Worm (Caenorhabditis elegans) whole organism, late embryonic: ENCODE results near the gene srd-47.

Source experiments
- C08G9.2 ChIP-seq: sonication (generic microtip); optimal IDR thresholded peaks from 2 replicates; lab custom pipeline; 2016; ENCODE audit warnings: mild to moderate bottlenecking, missing genetic modification characterization, moderate library complexity, missing compliant biosample characterization
- C38D4.7 ChIP-seq: fragments of 200-800 bp; sonication (Bioruptor generic); optimal IDR thresholded peaks from 2 replicates; lab custom pipeline; 2018; ENCODE audit warnings: mild to moderate bottlenecking, missing genetic modification characterization, moderate library complexity, missing compliant biosample characterization
- ama-1 ChIP-seq: fragments of 150-350 bp; optimal IDR thresholded peaks from 2 replicates; lab custom pipeline; 2014
- ceh-14 ChIP-seq: sonication (generic microtip); optimal IDR thresholded peaks from 2 replicates; lab custom pipeline; 2016; ENCODE audit warnings: missing genotype, missing genetic modification characterization, missing compliant biosample characterization
- ceh-18 ChIP-seq: sonication (generic microtip); optimal IDR thresholded peaks from 2 replicates; lab custom pipeline; 2016; ENCODE audit warnings: missing genetic modification characterization, missing compliant biosample characterization
- ceh-2 ChIP-seq: sonication (generic microtip); optimal IDR thresholded peaks from 2 replicates; lab custom pipeline; 2016; ENCODE audit warnings: missing genotype, missing genetic modification characterization, missing compliant biosample characterization
- ceh-30 ChIP-seq: fragments of 150-350 bp; optimal IDR thresholded peaks from 2 replicates; lab custom pipeline; 2014; ENCODE audit warnings: missing biosample characterization, missing genetic modification characterization
- ceh-31 ChIP-seq: sonication (generic microtip); optimal IDR thresholded peaks from 2 replicates; lab custom pipeline; 2016; ENCODE audit warnings: missing genetic modification characterization, missing compliant biosample characterization
- ceh-6 ChIP-seq: fragments of 200-800 bp; sonication (Bioruptor generic); optimal IDR thresholded peaks from 2 replicates; lab custom pipeline; 2018; ENCODE audit warnings: mild to moderate bottlenecking, missing genetic modification characterization, missing compliant biosample characterization
- che-1 ChIP-seq: sonication (generic microtip); optimal IDR thresholded peaks from 2 replicates; lab custom pipeline; 2016; ENCODE audit warnings: mild to moderate bottlenecking, missing genetic modification characterization, missing compliant biosample characterization
- elt-2 ChIP-seq: sonication (generic microtip); optimal IDR thresholded peaks from 2 replicates; lab custom pipeline; 2016; ENCODE audit warnings: missing genetic modification reagents, missing genetic modification characterization, missing compliant biosample characterization
- ets-4 ChIP-seq: sonication (generic microtip); optimal IDR thresholded peaks from 2 replicates; lab custom pipeline; 2016; ENCODE audit warnings: missing genetic modification characterization, missing compliant biosample characterization
- fkh-10 ChIP-seq: fragments of 150-350 bp; optimal IDR thresholded peaks from 2 replicates; lab custom pipeline; 2014; ENCODE audit warnings: missing biosample characterization, missing genetic modification reagents, missing genetic modification characterization
- fkh-6 ChIP-seq: sonication (generic microtip); optimal IDR thresholded peaks from 2 replicates; lab custom pipeline; 2016; ENCODE audit warnings: missing genetic modification characterization, missing compliant biosample characterization
- gmeb-2 ChIP-seq: sonication (generic microtip); optimal IDR thresholded peaks from 2 replicates; lab custom pipeline; 2016; ENCODE audit warnings: missing genetic modification characterization, inconsistent platforms, missing compliant biosample characterization
- hlh-13 ChIP-seq: fragments of 200-800 bp; sonication (Bioruptor generic); optimal IDR thresholded peaks from 2 replicates; lab custom pipeline; 2018; ENCODE audit warnings: mild to moderate bottlenecking, missing genetic modification characterization, missing compliant biosample characterization
- hlh-15 ChIP-seq: sonication (generic microtip); optimal IDR thresholded peaks from 2 replicates; lab custom pipeline; 2016; ENCODE audit warnings: missing genetic modification characterization, missing compliant biosample characterization
- hlh-6 ChIP-seq: sonication (generic microtip); optimal IDR thresholded peaks from 2 replicates; lab custom pipeline; 2016; ENCODE audit warnings: missing genotype, missing genetic modification characterization, missing compliant biosample characterization
- hlh-8 ChIP-seq: sonication (generic microtip); optimal IDR thresholded peaks from 2 replicates; lab custom pipeline; 2016; ENCODE audit warnings: missing genotype, missing genetic modification characterization, missing compliant biosample characterization
- madf-2 ChIP-seq: sonication (generic microtip); optimal IDR thresholded peaks from 2 replicates; lab custom pipeline; 2017; ENCODE audit warnings: missing genetic modification characterization, missing compliant biosample characterization
- mec-3 ChIP-seq: sonication (generic microtip); optimal IDR thresholded peaks from 2 replicates; lab custom pipeline; 2016; ENCODE audit warnings: borderline replicate concordance, missing genetic modification characterization, missing compliant biosample characterization
- nfya-1 ChIP-seq: sonication (generic microtip); optimal IDR thresholded peaks from 2 replicates; lab custom pipeline; 2017; ENCODE audit warnings: missing genetic modification characterization, mild to moderate bottlenecking, missing compliant biosample characterization, antibody characterized with exemption, moderate library complexity
- nhr-11 ChIP-seq: fragments of 150-350 bp; optimal IDR thresholded peaks from 2 replicates; lab custom pipeline; 2014; ENCODE audit warnings: missing biosample characterization, missing genetic modification characterization
- nhr-232 ChIP-seq: sonication (generic microtip); optimal IDR thresholded peaks from 2 replicates; lab custom pipeline; 2016; ENCODE audit warnings: missing genetic modification characterization, missing compliant biosample characterization
- odd-2 ChIP-seq: sonication (generic microtip); optimal IDR thresholded peaks from 2 replicates; lab custom pipeline; 2017; ENCODE audit warnings: antibody characterized with exemption, mild to moderate bottlenecking, missing genetic modification characterization, missing compliant biosample characterization
- pat-9 ChIP-seq: fragments of 200-800 bp; sonication (Bioruptor generic); optimal IDR thresholded peaks from 2 replicates; lab custom pipeline; 2018; ENCODE audit warnings: mild to moderate bottlenecking, missing genetic modification characterization, moderate library complexity, missing compliant biosample characterization
- pha-4 ChIP-seq: fragments of 150-350 bp; optimal IDR thresholded peaks from 2 replicates; lab custom pipeline; 2018; ENCODE audit warnings: missing biosample characterization, missing genetic modification reagents, missing genetic modification characterization
- pros-1 ChIP-seq: fragments of 150-350 bp; optimal IDR thresholded peaks from 2 replicates; lab custom pipeline; 2014; ENCODE audit warnings: missing biosample characterization, missing genetic modification reagents, missing genetic modification characterization
- ref-2 ChIP-seq: sonication (generic microtip); optimal IDR thresholded peaks from 2 replicates; lab custom pipeline; 2016; ENCODE audit warnings: missing genetic modification characterization, missing compliant biosample characterization
- sox-2 ChIP-seq: fragments of 200-800 bp; sonication (Bioruptor generic); IDR thresholded peaks from 2 replicates; pipeline ENCODE4 v1.3.6; 2022; ENCODE audit warnings: missing genetic modification reagents, missing genetic modification characterization, missing compliant biosample characterization
- sox-4 ChIP-seq: sonication (generic microtip); optimal IDR thresholded peaks from 2 replicates; lab custom pipeline; 2017; ENCODE audit warnings: mild to moderate bottlenecking, missing genetic modification characterization, inconsistent platforms, missing compliant biosample characterization
- syd-9 ChIP-seq: sonication (generic microtip); optimal IDR thresholded peaks from 2 replicates; lab custom pipeline; 2016; ENCODE audit warnings: mild to moderate bottlenecking, missing genetic modification characterization, moderate library complexity, missing compliant biosample characterization
- tbx-2 ChIP-seq: sonication (generic microtip); optimal IDR thresholded peaks from 2 replicates; lab custom pipeline; 2016; ENCODE audit warnings: missing genetic modification characterization, missing compliant biosample characterization
- ttx-3 ChIP-seq: sonication (generic microtip); optimal IDR thresholded peaks from 2 replicates; lab custom pipeline; 2016; ENCODE audit warnings: missing genetic modification reagents, missing genetic modification characterization, missing compliant biosample characterization
- unc-55 ChIP-seq: sonication (generic microtip); optimal IDR thresholded peaks from 2 replicates; lab custom pipeline; 2017; ENCODE audit warnings: missing biosample characterization, missing genetic modification reagents, missing genetic modification characterization
- unc-86 ChIP-seq: sonication (generic microtip); optimal IDR thresholded peaks from 2 replicates; lab custom pipeline; 2016; ENCODE audit warnings: missing genetic modification characterization, missing compliant biosample characterization

srd-47 gene

DNA sequence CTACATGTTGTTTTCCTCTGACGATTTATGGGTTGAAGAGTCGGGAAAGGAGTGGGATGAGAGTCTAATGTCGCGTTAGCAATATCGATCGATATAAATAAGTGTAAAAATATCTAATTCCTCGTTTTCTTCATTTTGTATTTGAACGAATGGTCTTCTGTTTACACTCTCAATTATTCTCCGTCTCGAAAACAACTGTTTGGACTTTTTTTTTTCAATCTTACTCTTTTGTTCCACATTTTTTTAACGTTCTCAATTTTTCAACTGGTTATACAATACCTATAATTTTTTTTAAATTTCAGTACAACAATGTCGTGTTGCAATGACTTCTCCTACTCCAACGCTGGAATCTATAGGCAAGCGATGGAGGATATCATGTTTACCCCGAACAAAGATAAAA is 12.1 kb upstream of the srd-47 start, which contains the start of gene F17A2.13:
Gene F17A2.13, plus strand, starts transcription at position 301 of the 400 bp plus-strand sequence.
- TF ChIP-seq sox-4 (tag; lab: Kevin White, UChicago), result no peak

ce11 chrX:12323439-12323838 is 10.0 kb upstream of the srd-47 start, which contains the start of gene srd-40:
Gene srd-40, plus strand, starts transcription at chrX:12323739.
- no peak for TF ChIP-seq nhr-11
- TF ChIP-seq fkh-10 (GFP tag; lab: Kevin White, UChicago), result no peak
- no peak for TF ChIP-seq odd-2 (tag; lab: Kevin White, UChicago)
- no peak for TF ChIP-seq ceh-6 (GFP tag; lab: Kevin White, UChicago)
- no peak for TF ChIP-seq che-1 (tag; lab: Kevin White, UChicago)
- TF ChIP-seq ceh-30 (tag; lab: Kevin White, UChicago), result no peak
- no peak for TF ChIP-seq elt-2 (tag; lab: Kevin White, UChicago)
- TF ChIP-seq hlh-8 (tag; lab: Kevin White, UChicago), result no peak
- no peak for TF ChIP-seq C38D4.7
- no peak for TF ChIP-seq ttx-3
- no peak for TF ChIP-seq ceh-2 (tag; lab: Kevin White, UChicago)
- TF ChIP-seq hlh-6 (tag; lab: Kevin White, UChicago), result no peak
- no peak for TF ChIP-seq pha-4 (tag; lab: Kevin White, UChicago)
- no peak for TF ChIP-seq unc-86 (tag; lab: Kevin White, UChicago)
- no peak for TF ChIP-seq hlh-13
- TF ChIP-seq pat-9, result no peak
- TF ChIP-seq sox-2 (GFP tag; lab: Robert Waterston, UW), result no peak
- TF ChIP-seq nhr-232 (tag; lab: Kevin White, UChicago), result no peak
- no peak for TF ChIP-seq syd-9 (tag; lab: Kevin White, UChicago)
- no peak for TF ChIP-seq madf-2

DNA sequence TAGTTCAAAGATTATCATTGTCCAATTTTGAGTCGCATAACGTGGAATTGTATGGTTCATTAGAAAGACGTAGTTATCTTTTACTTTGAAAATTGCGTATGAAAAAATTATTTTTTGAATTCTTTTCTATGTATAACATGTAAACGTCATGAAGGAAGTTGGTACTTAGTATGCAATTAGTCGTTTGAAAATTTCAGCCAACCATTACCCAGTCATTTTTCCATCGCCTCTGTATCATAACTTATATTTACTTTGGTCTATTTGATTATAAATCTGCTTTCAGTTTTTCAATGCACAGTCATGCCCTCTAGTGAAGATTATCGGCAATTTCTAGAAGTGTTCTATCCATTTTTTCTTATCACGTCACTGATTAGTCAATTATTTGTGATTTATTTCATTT is 7.0 kb upstream of the srd-47 start, which contains the start of gene srd-41:
Gene srd-41, plus strand, starts transcription at position 301 of the 400 bp plus-strand sequence.
- TF ChIP-seq ref-2 (tag; lab: Kevin White, UChicago) (no peak), unc-55 (GFP tag; lab: Kevin White, UChicago) (no peak), ama-1 (lab: Kevin White, UChicago) (no peak), hlh-8 (tag; lab: Kevin White, UChicago) (no peak), ets-4 (tag; lab: Kevin White, UChicago) (no peak), ceh-18 (tag; lab: Kevin White, UChicago) (no peak)

ce11 chrX:12328676-12329075 is 4.8 kb upstream of the srd-47 start, which contains the start of gene srd-45:
Gene srd-45, plus strand, starts transcription at chrX:12328976.
- TF ChIP-seq ceh-31 (tag; lab: Kevin White, UChicago) (no peak), odd-2 (tag; lab: Kevin White, UChicago) (no peak), nhr-11 (no peak), C38D4.7 (no peak), pha-4 (tag; lab: Kevin White, UChicago) (no peak), pros-1 (tag; lab: Kevin White, UChicago) (no peak), hlh-6 (tag; lab: Kevin White, UChicago) (no peak), ceh-2 (tag; lab: Kevin White, UChicago) (no peak), fkh-6 (tag; lab: Kevin White, UChicago) (no peak), gmeb-2 (no peak), hlh-15 (tag; lab: Kevin White, UChicago) (no peak), mec-3 (tag; lab: Kevin White, UChicago) (no peak), ama-1 (lab: Kevin White, UChicago) (no peak), C08G9.2 (no peak), unc-86 (tag; lab: Kevin White, UChicago) (no peak)

DNA sequence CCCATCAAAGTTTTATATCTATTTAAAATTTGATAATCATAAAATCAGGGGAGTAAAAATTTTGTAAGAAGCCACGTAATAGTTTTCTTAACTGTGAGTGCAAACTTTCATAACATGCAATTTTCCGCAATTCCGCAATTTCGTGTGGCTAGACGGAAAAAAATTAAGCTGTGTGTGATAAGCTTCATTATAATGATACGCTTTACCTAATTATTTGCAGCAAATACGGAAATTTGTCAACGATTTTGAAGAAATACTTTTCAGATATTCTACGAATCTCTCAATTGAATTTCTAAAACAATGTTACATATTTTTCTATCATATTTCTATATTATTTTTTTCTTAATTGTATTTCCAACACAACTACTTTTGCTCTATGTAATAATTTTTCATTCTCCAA is 1.6 kb upstream of the srd-47 start, which contains the start of gene srd-46:
Gene srd-46, plus strand, starts transcription at position 301 of the 400 bp plus-strand sequence.
- no peak for TF ChIP-seq tbx-2 (tag; lab: Kevin White, UChicago)
- no peak for TF ChIP-seq madf-2
- no peak for TF ChIP-seq nfya-1 (tag; lab: Kevin White, UChicago)
- TF ChIP-seq ceh-14, result no peak
